Worm (Caenorhabditis elegans): ENCODE results near the gene golg-4.

golg-4 gene

ce11 chrIII:3471403-3472053 is 66.2 kb downstream of the golg-4 start, which contains the start of gene rsu-1 (continued):
- peak; percentile 64 for TF ChIP-seq ceh-31 (tag; optimal IDR thresholded peaks at IDR 0.05)
- TF ChIP-seq ref-2 (tag; optimal IDR thresholded peaks at IDR 0.05), result peak; percentile 71
- no peak for TF ChIP-seq npax-4 (tag; optimal IDR thresholded peaks at IDR 0.05)
- no peak for TF ChIP-seq ttx-3 (tag; optimal IDR thresholded peaks at IDR 0.05)
- TF ChIP-seq pax-1 (tag; optimal IDR thresholded peaks at IDR 0.05), result no peak
- TF ChIP-seq pha-4 (tag; optimal IDR thresholded peaks at IDR 0.05), result no peak
- TF ChIP-seq tbx-7 (tag; optimal IDR thresholded peaks at IDR 0.05), result no peak
- TF ChIP-seq elt-2 (tag; optimal IDR thresholded peaks at IDR 0.05), result peak; percentile 7
- TF ChIP-seq mec-3 (tag; optimal IDR thresholded peaks at IDR 0.05; ENCODE audit: borderline replicate concordance), result no peak
- peak; percentile 47 for TF ChIP-seq ceh-2 (tag; optimal IDR thresholded peaks at IDR 0.05)
- no peak for TF ChIP-seq zip-5 (tag; optimal IDR thresholded peaks at IDR 0.05)
- no peak for TF ChIP-seq ama-1 (optimal IDR thresholded peaks at IDR 0.05)
- TF ChIP-seq unc-3 (GFP tag; conservative IDR thresholded peaks at IDR 0.05), result no peak
- TF ChIP-seq unc-3 (tag; optimal IDR thresholded peaks at IDR 0.05), result no peak
- TF ChIP-seq C38D4.7 (GFP tag; optimal IDR thresholded peaks at IDR 0.05), result no peak
- peak; percentile 41 for TF ChIP-seq F13H6.1 (tag; optimal IDR thresholded peaks at IDR 0.05)
- peak; percentile 78 for TF ChIP-seq unc-55 (GFP tag; optimal IDR thresholded peaks at IDR 0.05)
- no peak for TF ChIP-seq ahr-1 (tag; optimal IDR thresholded peaks at IDR 0.05)
- no peak for TF ChIP-seq fkh-6 (tag; optimal IDR thresholded peaks at IDR 0.05)
- no peak for TF ChIP-seq elt-4 (tag; optimal IDR thresholded peaks at IDR 0.05)
- no peak for TF ChIP-seq lim-6 (tag; optimal IDR thresholded peaks at IDR 0.05)
- TF ChIP-seq ceh-30 (tag; optimal IDR thresholded peaks at IDR 0.05), result no peak
- no peak for TF ChIP-seq ceh-19 (GFP tag; optimal IDR thresholded peaks at IDR 0.05)
- peak; percentile 74 for TF ChIP-seq tbx-2 (tag; optimal IDR thresholded peaks at IDR 0.05)
- TF ChIP-seq T23F11.4 (GFP tag; optimal IDR thresholded peaks at IDR 0.05), result no peak
- peak; percentile 43 for TF ChIP-seq rnt-1 (tag; optimal IDR thresholded peaks at IDR 0.05)
- TF ChIP-seq ceh-22 (tag; optimal IDR thresholded peaks at IDR 0.05), result no peak
- TF ChIP-seq gmeb-2 (tag; optimal IDR thresholded peaks at IDR 0.05), result no peak

- TF ChIP-seq gmeb-2 (tag; optimal IDR thresholded peaks at IDR 0.05) (no peak), ceh-18 (tag; optimal IDR thresholded peaks at IDR 0.05) (no peak), sdc-2 (tag; optimal IDR thresholded peaks at IDR 0.05) (no peak)
These were observed 69.6 kb downstream of the golg-4 start for ce11 chrIII:3475014-3475413.
